Worm (Caenorhabditis elegans) whole organism, L3 larva: ENCODE data around the gene F16B12.7.

Experiments used
- fkh-10 ChIP-seq: sonication (generic microtip); optimal IDR thresholded peaks from 2 replicates; lab custom pipeline; 2017; ENCODE audit warnings: missing biosample characterization, missing genetic modification reagents, missing genetic modification characterization
- hmg-11 ChIP-seq: sonication (generic microtip); optimal IDR thresholded peaks from 2 replicates; lab custom pipeline; 2016; ENCODE audit warnings: missing genetic modification characterization, missing compliant biosample characterization
- jun-1 ChIP-seq: fragments of 150-350 bp; optimal IDR thresholded peaks from 2 replicates; lab custom pipeline; 2014; ENCODE audit warnings: missing biosample characterization, missing genetic modification reagents, missing genetic modification characterization
- lin-15B ChIP-seq: fragments of 150-350 bp; optimal IDR thresholded peaks from 2 replicates; lab custom pipeline; 2014; ENCODE audit warnings: missing biosample characterization, missing genetic modification characterization
- nhr-11 ChIP-seq: fragments of 150-350 bp; optimal IDR thresholded peaks from 2 replicates; lab custom pipeline; 2014; ENCODE audit warnings: missing biosample characterization, missing genetic modification characterization
- nhr-12 ChIP-seq: fragments of 150-350 bp; optimal IDR thresholded peaks from 2 replicates; lab custom pipeline; 2014; ENCODE audit warnings: missing biosample characterization, missing genetic modification characterization
- nhr-43 ChIP-seq: sonication (generic microtip); optimal IDR thresholded peaks from 2 replicates; lab custom pipeline; 2016; ENCODE audit warnings: mild to moderate bottlenecking, missing genetic modification characterization, missing compliant biosample characterization; ENCODE audit not compliant: poor library complexity, severe bottlenecking
- nhr-77 ChIP-seq: fragments of 150-350 bp; optimal IDR thresholded peaks from 2 replicates; lab custom pipeline; 2014; ENCODE audit warnings: missing biosample characterization, missing genetic modification characterization
- snpc-4 ChIP-seq: fragments of 150-350 bp; optimal IDR thresholded peaks from 2 replicates; lab custom pipeline; 2014; ENCODE audit warnings: missing biosample characterization, missing genetic modification characterization
- zag-1 ChIP-seq: fragments of 150-350 bp; optimal IDR thresholded peaks from 2 replicates; lab custom pipeline; 2014; ENCODE audit warnings: missing biosample characterization, missing genetic modification characterization

ce11 chrX:14125870-14126269, 17.5 kb downstream of the F16B12.7 start, which contains the start of gene F28H6.6:
- TF ChIP-seq nhr-77 (tag; lab: Kevin White, UChicago) (no peak), nhr-12 (no peak), lin-15B (tag; lab: Kevin White, UChicago) (no peak), fkh-10 (GFP tag; lab: Kevin White, UChicago) (no peak), hmg-11 (tag; lab: Kevin White, UChicago) (no peak), zag-1 (no peak), snpc-4 (tag; lab: Kevin White, UChicago) (no peak), jun-1 (tag; lab: Kevin White, UChicago) (no peak), nhr-43 (tag; lab: Kevin White, UChicago) (no peak), nhr-11 (tag; lab: Kevin White, UChicago) (no peak)
